Worm (Caenorhabditis elegans) whole organism, early embryonic: Measurements from ENCODE around the gene B0361.9.

Source experiments
- B0310.2 ChIP-seq: sonication (generic microtip); optimal IDR thresholded peaks from 2 replicates; lab custom pipeline; 2016; ENCODE audit warnings: mild to moderate bottlenecking, missing genetic modification characterization, missing compliant biosample characterization
- F13C5.2 ChIP-seq: sonication (generic microtip); optimal IDR thresholded peaks from 2 replicates; lab custom pipeline; 2017; ENCODE audit warnings: mild to moderate bottlenecking, missing genetic modification characterization, inconsistent platforms, missing compliant biosample characterization
- aly-1 ChIP-seq: sonication (generic microtip); optimal IDR thresholded peaks from 2 replicates; lab custom pipeline; 2016; ENCODE audit warnings: missing genetic modification characterization, missing compliant biosample characterization
- ama-1 ChIP-seq: fragments of 150-350 bp; optimal IDR thresholded peaks from 2 replicates; lab custom pipeline; 2014
- ceh-13 ChIP-seq: fragments of 200-800 bp; sonication (Bioruptor generic); optimal IDR thresholded peaks from 2 replicates; lab custom pipeline; 2018; ENCODE audit warnings: mild to moderate bottlenecking, missing genetic modification characterization, missing compliant biosample characterization
- ceh-36 ChIP-seq: sonication (generic microtip); optimal IDR thresholded peaks from 2 replicates; lab custom pipeline; 2016; ENCODE audit warnings: missing genetic modification characterization, inconsistent platforms, missing compliant biosample characterization
- ets-7 ChIP-seq: sonication (generic microtip); optimal IDR thresholded peaks from 2 replicates; lab custom pipeline; 2016; ENCODE audit warnings: missing genotype, missing genetic modification characterization, missing compliant biosample characterization
- flt-1 ChIP-seq: fragments of 200-800 bp; sonication (Bioruptor generic); IDR thresholded peaks from 2 replicates; pipeline ENCODE4 v1.3.6; 2022; ENCODE audit warnings: missing genetic modification characterization, missing compliant biosample characterization
- hmbx-1 ChIP-seq: sonication (generic microtip); optimal IDR thresholded peaks from 2 replicates; lab custom pipeline; 2016; ENCODE audit warnings: mild to moderate bottlenecking, missing genetic modification characterization, missing compliant biosample characterization
- hmg-4 ChIP-seq: fragments of 200-800 bp; sonication (Bioruptor generic); optimal IDR thresholded peaks from 2 replicates; lab custom pipeline; 2018; ENCODE audit warnings: mild to moderate bottlenecking, missing genetic modification characterization, missing compliant biosample characterization
- hnd-1 ChIP-seq: sonication (generic microtip); optimal IDR thresholded peaks from 2 replicates; lab custom pipeline; 2016; ENCODE audit warnings: missing genetic modification characterization, missing compliant biosample characterization
- pes-1 ChIP-seq: fragments of 200-800 bp; sonication (Bioruptor generic); IDR thresholded peaks from 2 replicates; pipeline ENCODE4 v1.3.6; 2022; ENCODE audit warnings: missing genetic modification reagents, missing genetic modification characterization, missing compliant biosample characterization
- scrt-1 ChIP-seq: fragments of 200-800 bp; sonication (Bioruptor generic); IDR thresholded peaks from 2 replicates; pipeline ENCODE4 v1.3.6; 2022; ENCODE audit warnings: missing genetic modification characterization, missing compliant biosample characterization
- sea-1 ChIP-seq: fragments of 200-800 bp; sonication (Bioruptor generic); conservative IDR thresholded peaks from 2 replicates; pipeline ENCODE4 v1.3.6; 2022; ENCODE audit warnings: missing genetic modification characterization, missing compliant biosample characterization
- tbx-11 ChIP-seq: fragments of 200-800 bp; sonication (Bioruptor generic); IDR thresholded peaks from 2 replicates; pipeline ENCODE4 v1.3.6; 2022; ENCODE audit warnings: missing genetic modification characterization, missing compliant biosample characterization
- tbx-37 ChIP-seq: fragments of 200-800 bp; sonication (Bioruptor generic); conservative IDR thresholded peaks from 2 replicates; pipeline ENCODE4 v1.3.6; 2022; ENCODE audit warnings: missing genetic modification reagents, missing genetic modification characterization, missing compliant biosample characterization
- tra-4 ChIP-seq: sonication (generic microtip); optimal IDR thresholded peaks from 2 replicates; lab custom pipeline; 2017; ENCODE audit warnings: missing genetic modification characterization, missing compliant biosample characterization

B0361.9 gene

ce11 chrIII:7300763-7301162, 1.3 kb upstream of the B0361.9 start:
- TF ChIP-seq flt-1 (no peak), B0310.2 (no peak), hmg-4 (GFP tag; lab: Kevin White, UChicago) (no peak), sea-1 (GFP tag; lab: Robert Waterston, UW) (no peak), ets-7 (tag; lab: Kevin White, UChicago) (no peak)

- no peak for TF ChIP-seq ama-1
- TF ChIP-seq pes-1 (GFP tag; lab: Robert Waterston, UW), result no peak
- no peak for TF ChIP-seq tbx-11 (GFP tag; lab: Robert Waterston, UW)
- no peak for TF ChIP-seq hmbx-1 (tag; lab: Kevin White, UChicago)
- no peak for TF ChIP-seq hnd-1 (tag; lab: Kevin White, UChicago)
- TF ChIP-seq tra-4, result no peak
- TF ChIP-seq ets-7 (tag; lab: Kevin White, UChicago), result no peak
- no peak for TF ChIP-seq B0310.2
- no peak for TF ChIP-seq scrt-1
- TF ChIP-seq flt-1, result no peak
- TF ChIP-seq hmg-4 (GFP tag; lab: Kevin White, UChicago), result no peak
- no peak for TF ChIP-seq ceh-36 (tag; lab: Kevin White, UChicago)
- TF ChIP-seq tbx-37 (GFP tag; lab: Robert Waterston, UW), result no peak
- TF ChIP-seq F13C5.2 (tag; lab: Kevin White, UChicago), result no peak
- TF ChIP-seq sea-1 (GFP tag; lab: Robert Waterston, UW), result no peak
These were observed 738 bp upstream of the B0361.9 start for ce11 chrIII:7300169-7300568.

DNA sequence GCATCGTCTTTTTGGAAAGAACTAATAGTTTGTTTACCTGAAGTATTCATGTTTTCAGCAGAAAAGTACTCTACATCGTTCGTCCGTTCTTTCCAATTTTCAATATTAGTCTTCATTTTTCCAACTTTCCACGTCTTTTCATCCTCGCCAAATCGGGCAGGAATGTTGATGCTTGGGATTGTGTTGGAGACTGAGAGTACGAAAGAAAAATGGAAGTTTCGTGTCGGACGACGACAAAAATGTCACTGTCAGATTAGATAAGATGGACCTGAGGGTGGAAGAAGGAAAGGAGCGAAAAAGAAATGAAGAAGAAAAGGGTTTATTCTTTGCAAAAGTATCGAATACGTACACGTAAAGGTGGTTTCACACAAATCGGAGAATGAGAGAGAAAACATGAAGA, 1.4 kb downstream of the B0361.9 start:
- TF ChIP-seq hmbx-1 (tag; lab: Kevin White, UChicago) (no peak), pes-1 (GFP tag; lab: Robert Waterston, UW) (no peak), tra-4 (no peak)

ce11 chrIII:7297045-7297680, 2.3 kb downstream of the B0361.9 start:
- TF ChIP-seq tbx-11 (GFP tag; lab: Robert Waterston, UW) (no peak), ceh-13 (GFP tag; lab: Kevin White, UChicago) (no peak), aly-1 (no peak), tbx-37 (GFP tag; lab: Robert Waterston, UW) (no peak), ets-7 (tag; lab: Kevin White, UChicago) (no peak), tra-4 (no peak), pes-1 (GFP tag; lab: Robert Waterston, UW) (no peak), B0310.2 (no peak), ama-1 (no peak), scrt-1 (no peak), hmbx-1 (tag; lab: Kevin White, UChicago) (no peak), F13C5.2 (tag; lab: Kevin White, UChicago) (no peak), hnd-1 (tag; lab: Kevin White, UChicago) (no peak), sea-1 (GFP tag; lab: Robert Waterston, UW) (no peak), flt-1 (no peak)

- TF ChIP-seq aly-1, result no peak
- TF ChIP-seq ama-1, result no peak
- TF ChIP-seq hmbx-1 (tag; lab: Kevin White, UChicago), result no peak
- no peak for TF ChIP-seq ceh-36 (tag; lab: Kevin White, UChicago)
- TF ChIP-seq tbx-37 (GFP tag; lab: Robert Waterston, UW), result no peak
- no peak for TF ChIP-seq F13C5.2 (tag; lab: Kevin White, UChicago)
- TF ChIP-seq hmg-4 (GFP tag; lab: Kevin White, UChicago), result no peak
- no peak for TF ChIP-seq scrt-1
- no peak for TF ChIP-seq tbx-11 (GFP tag; lab: Robert Waterston, UW)
- no peak for TF ChIP-seq tra-4
- TF ChIP-seq ceh-13 (GFP tag; lab: Kevin White, UChicago), result no peak
- TF ChIP-seq sea-1 (GFP tag; lab: Robert Waterston, UW), result no peak
- no peak for TF ChIP-seq pes-1 (GFP tag; lab: Robert Waterston, UW)
- no peak for TF ChIP-seq B0310.2
- no peak for TF ChIP-seq flt-1
- no peak for TF ChIP-seq ets-7 (tag; lab: Kevin White, UChicago)
- no peak for TF ChIP-seq hnd-1 (tag; lab: Kevin White, UChicago)
These were observed 3.3 kb downstream of the B0361.9 start for ce11 chrIII:7296092-7296668.

- TF ChIP-seq tbx-11 (GFP tag; lab: Robert Waterston, UW) (no peak), B0310.2 (no peak), F13C5.2 (tag; lab: Kevin White, UChicago) (no peak), tbx-37 (GFP tag; lab: Robert Waterston, UW) (no peak), hnd-1 (tag; lab: Kevin White, UChicago) (no peak), hmbx-1 (tag; lab: Kevin White, UChicago) (no peak)
These were observed 6.3 kb downstream of the B0361.9 start, which contains the start of gene cwf-19L2 for ce11 chrIII:7293075-7293684. Gene cwf-19L2, plus strand, starts transcription at chrIII:7293634.

DNA sequence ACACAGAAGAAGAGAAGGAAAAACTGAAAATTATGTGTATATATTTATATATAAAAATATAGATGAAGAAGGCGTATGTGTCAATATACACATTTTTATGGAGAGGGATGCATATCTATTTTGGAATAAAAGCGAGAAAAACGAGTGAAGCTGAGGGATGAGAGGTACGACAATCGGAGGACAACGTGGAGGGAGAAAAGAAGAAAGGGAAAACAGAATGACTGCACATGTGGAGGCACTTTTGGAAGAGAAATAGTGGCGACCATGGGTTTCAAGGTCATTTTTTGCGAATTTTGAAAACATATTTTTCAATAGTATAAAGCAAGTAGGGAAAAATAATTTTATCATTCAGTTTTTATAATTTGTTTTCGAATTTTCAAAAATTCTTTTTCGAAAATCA, 6.9 kb downstream of the B0361.9 start:
- TF ChIP-seq ets-7 (tag; lab: Kevin White, UChicago) (no peak), ceh-36 (tag; lab: Kevin White, UChicago) (no peak), sea-1 (GFP tag; lab: Robert Waterston, UW) (no peak), tbx-37 (GFP tag; lab: Robert Waterston, UW) (no peak), flt-1 (no peak), aly-1 (no peak), hmbx-1 (tag; lab: Kevin White, UChicago) (no peak), hnd-1 (tag; lab: Kevin White, UChicago) (no peak), ceh-13 (GFP tag; lab: Kevin White, UChicago) (no peak), tbx-11 (GFP tag; lab: Robert Waterston, UW) (no peak), tra-4 (no peak), pes-1 (GFP tag; lab: Robert Waterston, UW) (no peak), ama-1 (no peak)
